Worm (Caenorhabditis elegans) whole organism, late embryonic: Measurements from ENCODE around the gene C36C9.5.

ENCODE experiments used
- T23F11.4 ChIP-seq: fragments of 200-800 bp; sonication (Bioruptor generic); optimal IDR thresholded peaks from 2 replicates; lab custom pipeline; 2018; ENCODE audit warnings: mild to moderate bottlenecking, missing genetic modification characterization, missing compliant biosample characterization
- ceh-31 ChIP-seq: sonication (generic microtip); optimal IDR thresholded peaks from 2 replicates; lab custom pipeline; 2016; ENCODE audit warnings: missing genetic modification characterization, missing compliant biosample characterization
- fax-1 ChIP-seq: sonication (generic microtip); optimal IDR thresholded peaks from 2 replicates; lab custom pipeline; 2016; ENCODE audit warnings: missing genotype, missing genetic modification characterization, missing compliant biosample characterization
- fkh-10 ChIP-seq: fragments of 150-350 bp; optimal IDR thresholded peaks from 2 replicates; lab custom pipeline; 2014; ENCODE audit warnings: missing biosample characterization, missing genetic modification reagents, missing genetic modification characterization
- lim-6 ChIP-seq: sonication (generic microtip); optimal IDR thresholded peaks from 2 replicates; lab custom pipeline; 2016; ENCODE audit warnings: missing genetic modification characterization, missing compliant biosample characterization
- lin-11 ChIP-seq: fragments of 200-800 bp; sonication (Bioruptor generic); optimal IDR thresholded peaks from 2 replicates; lab custom pipeline; 2018; ENCODE audit warnings: mild to moderate bottlenecking, missing genetic modification characterization, missing compliant biosample characterization
- nfya-1 ChIP-seq: sonication (generic microtip); optimal IDR thresholded peaks from 2 replicates; lab custom pipeline; 2017; ENCODE audit warnings: missing genetic modification characterization, mild to moderate bottlenecking, missing compliant biosample characterization, antibody characterized with exemption, moderate library complexity
- nhr-11 ChIP-seq: fragments of 150-350 bp; optimal IDR thresholded peaks from 2 replicates; lab custom pipeline; 2014; ENCODE audit warnings: missing biosample characterization, missing genetic modification characterization
- odd-2 ChIP-seq: sonication (generic microtip); optimal IDR thresholded peaks from 2 replicates; lab custom pipeline; 2017; ENCODE audit warnings: antibody characterized with exemption, mild to moderate bottlenecking, missing genetic modification characterization, missing compliant biosample characterization
- pax-1 ChIP-seq: fragments of 150-350 bp; optimal IDR thresholded peaks from 2 replicates; lab custom pipeline; 2014; ENCODE audit warnings: missing biosample characterization, missing genetic modification characterization
- pha-2 ChIP-seq: sonication (generic microtip); optimal IDR thresholded peaks from 2 replicates; lab custom pipeline; 2017; ENCODE audit warnings: mild to moderate bottlenecking, missing genetic modification characterization, missing compliant biosample characterization
- unc-86 ChIP-seq: sonication (generic microtip); optimal IDR thresholded peaks from 2 replicates; lab custom pipeline; 2016; ENCODE audit warnings: missing genetic modification characterization, missing compliant biosample characterization

DNA sequence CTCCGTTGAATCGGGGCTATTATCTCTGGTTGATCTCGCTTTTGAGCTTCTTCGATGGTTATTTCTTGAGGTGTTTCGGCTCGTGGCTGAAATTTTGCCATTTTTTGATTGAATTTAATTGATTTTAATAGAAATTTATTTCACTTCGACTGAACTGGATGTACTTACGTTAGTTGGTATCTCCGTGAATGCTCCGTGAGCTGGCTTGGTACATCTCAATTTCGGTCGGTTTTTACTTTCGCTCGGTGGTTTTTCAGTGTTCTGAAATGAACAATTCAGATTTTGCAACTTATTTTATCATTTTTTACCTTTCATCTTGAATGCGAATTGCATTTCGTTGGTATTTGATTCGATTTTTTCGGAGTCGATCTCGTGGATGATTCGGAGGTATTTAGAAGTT is 38.8 kb downstream of the C36C9.5 start, which contains the start of gene R09H3.2:
- TF ChIP-seq nhr-11 (tag; lab: Kevin White, UChicago) (no peak), odd-2 (tag; lab: Kevin White, UChicago) (no peak), unc-86 (tag; lab: Kevin White, UChicago) (no peak), lim-6 (tag; lab: Kevin White, UChicago) (no peak), lin-11 (no peak), fkh-10 (GFP tag; lab: Kevin White, UChicago) (no peak), fax-1 (tag; lab: Kevin White, UChicago) (no peak), ceh-31 (tag; lab: Kevin White, UChicago) (no peak), T23F11.4 (no peak), pax-1 (no peak), pha-2 (tag; lab: Kevin White, UChicago) (no peak), nfya-1 (tag; lab: Kevin White, UChicago) (no peak)
